Worm (Caenorhabditis elegans): ENCODE results near the gene F13D12.10.
A peak's percentile ranks its signal among the peaks of the same experiment; 100 is the strongest.

F13D12.10 gene

ce11 chrII:11728545-11729105 lies 15.0 kb downstream of the F13D12.10 start, which contains the start of gene alh-8:
alh-8 (plus strand) TSS chrII:11729055.
- TF ChIP-seq nhr-85 (tag) (peak; percentile 64), lin-14 (GFP tag; optimal IDR thresholded peaks at IDR 0.05) (peak; percentile 86), C04F5.9 (tag; optimal IDR thresholded peaks at IDR 0.05) (no peak), skn-1 (tag; optimal IDR thresholded peaks at IDR 0.05) (peak; percentile 29), fos-1 (tag; optimal IDR thresholded peaks at IDR 0.05) (peak; percentile 20), irx-1 (tag; optimal IDR thresholded peaks at IDR 0.05) (no peak), dpl-1 (GFP tag; optimal IDR thresholded peaks at IDR 0.05) (peak in 2 of 3 experiments; percentile 22 to 38), sptf-1 (tag; optimal IDR thresholded peaks at IDR 0.05) (no peak), blmp-1 (tag; optimal IDR thresholded peaks at IDR 0.05) (peak; percentile 21), unc-130 (tag; optimal IDR thresholded peaks at IDR 0.05) (peak; percentile 46), elt-2 (tag; optimal IDR thresholded peaks at IDR 0.05) (peak; percentile 55), nhr-71 (tag; optimal IDR thresholded peaks at IDR 0.05) (peak; percentile 86), swsn-7 (tag; optimal IDR thresholded peaks at IDR 0.05) (peak; percentile 28), ces-1 (GFP tag; optimal IDR thresholded peaks at IDR 0.05) (no peak), lir-3 (tag; optimal IDR thresholded peaks at IDR 0.05; ENCODE audit: poor library complexity) (peak; percentile 16), ceh-8 (GFP tag; optimal IDR thresholded peaks at IDR 0.05) (no peak), unc-98 (GFP tag; IDR thresholded peaks at IDR 0.05) (no peak), tbx-2 (tag; optimal IDR thresholded peaks at IDR 0.05) (peak; percentile 47), elt-3 (tag; optimal IDR thresholded peaks at IDR 0.05) (peak in 2 of 6 experiments; percentile 1 to 15), pqm-1 (tag; optimal IDR thresholded peaks at IDR 0.05) (no peak), snu-23 (GFP tag; optimal IDR thresholded peaks at IDR 0.05) (peak; percentile 86), mdl-1 (tag; optimal IDR thresholded peaks at IDR 0.05) (peak in 1 of 2 experiments; percentile 94), snpc-4 (tag; optimal IDR thresholded peaks at IDR 0.05) (peak; percentile 32), nhr-47 (tag; optimal IDR thresholded peaks at IDR 0.05) (peak; percentile 24), ztf-4 (tag; optimal IDR thresholded peaks at IDR 0.05) (peak; percentile 45), C16A3.4 (tag; optimal IDR thresholded peaks at IDR 0.05) (peak; percentile 46), ceh-82 (tag; optimal IDR thresholded peaks at IDR 0.05) (no peak), ztf-11 (tag; optimal IDR thresholded peaks at IDR 0.05) (no peak), rnt-1 (tag; optimal IDR thresholded peaks at IDR 0.05) (peak; percentile 78), C34B4.2 (tag; optimal IDR thresholded peaks at IDR 0.05) (no peak), lsy-2 (tag; optimal IDR thresholded peaks at IDR 0.05) (peak; percentile 45 to 72), efl-1 (optimal IDR thresholded peaks at IDR 0.05) (peak; percentile 15 to 30), efl-1 (GFP tag; optimal IDR thresholded peaks at IDR 0.05 in 1 of 2) (no peak), lin-35 (GFP tag; optimal IDR thresholded peaks at IDR 0.05) (peak; percentile 38 to 68), lin-39 (tag; optimal IDR thresholded peaks at IDR 0.05) (no peak), nhr-90 (tag; optimal IDR thresholded peaks at IDR 0.05; ENCODE audit: poor library complexity) (peak; percentile 46), nhr-20 (tag; optimal IDR thresholded peaks at IDR 0.05) (peak; percentile 76), nhr-19 (GFP tag; conservative IDR thresholded peaks at IDR 0.05) (peak; percentile 70), pag-3 (tag; optimal IDR thresholded peaks at IDR 0.05; ENCODE audit: borderline replicate concordance, insufficient read depth) (peak; percentile 40), xbp-1 (tag; optimal IDR thresholded peaks at IDR 0.05) (peak; percentile 29), mep-1 (tag; optimal IDR thresholded peaks at IDR 0.05) (peak; percentile 13), zag-1 (tag; optimal IDR thresholded peaks at IDR 0.05) (no peak), lin-13 (GFP tag; optimal IDR thresholded peaks at IDR 0.05) (no peak), nhr-237 (tag; optimal IDR thresholded peaks at IDR 0.05) (no peak)
